Worm (Caenorhabditis elegans): Measurements from ENCODE around the gene Y39A3CL.3.

The Y39A3CL.3 gene

DNA sequence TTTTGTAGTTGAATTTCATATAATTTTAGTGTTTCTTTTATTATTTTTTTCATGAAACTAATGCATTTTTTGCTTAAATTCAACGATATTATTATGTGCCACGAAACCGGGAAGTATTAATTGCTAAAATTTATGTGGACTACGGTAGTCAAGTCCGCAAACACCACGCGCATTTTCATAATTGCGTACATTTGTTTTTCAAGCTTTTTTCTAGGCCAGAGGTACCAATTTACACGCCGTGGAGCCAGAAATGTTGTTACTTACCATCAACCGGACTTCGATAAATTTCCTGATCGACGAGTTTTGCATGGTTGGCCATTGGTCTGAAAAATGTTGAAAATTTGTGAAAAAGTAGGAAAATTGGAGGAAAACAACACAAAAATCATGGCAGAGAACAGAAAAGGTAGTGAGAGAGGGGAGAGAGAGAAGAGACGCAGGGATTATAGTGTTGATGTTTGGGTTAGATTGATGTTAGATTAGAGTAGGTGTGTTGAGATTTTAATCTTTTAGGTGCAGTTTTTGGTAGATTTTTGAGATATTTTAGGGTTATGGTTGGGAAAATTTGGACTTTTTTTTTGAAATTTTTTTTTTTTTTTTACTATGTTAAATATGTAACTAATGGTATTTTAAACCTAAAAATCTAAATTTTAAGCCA is 40.5 kb downstream of the Y39A3CL.3 start, which contains the start of gene clp-4:
Gene clp-4 (minus strand): TSS at position 323 of the 655 bp plus-strand sequence.
- TF ChIP-seq madf-9 (GFP tag; conservative IDR thresholded peaks at IDR 0.05) (no peak), lsy-2 (tag; optimal IDR thresholded peaks at IDR 0.05) (peak in 1 of 2 experiments; percentile 56)

- TF ChIP-seq zag-1 (tag; optimal IDR thresholded peaks at IDR 0.05), result no peak
- peak in 1 of 2 experiments; percentile 33 for TF ChIP-seq unc-62 (GFP tag; optimal IDR thresholded peaks at IDR 0.05 in 1 of 2)
- TF ChIP-seq unc-62 (tag; optimal IDR thresholded peaks at IDR 0.05), result no peak
- no peak for TF ChIP-seq gei-8 (GFP tag; optimal IDR thresholded peaks at IDR 0.05)
- TF ChIP-seq hlh-30 (tag; optimal IDR thresholded peaks at IDR 0.05; ENCODE audit: insufficient read depth), result peak; percentile 60
- TF ChIP-seq dve-1 (tag; optimal IDR thresholded peaks at IDR 0.05; ENCODE audit: insufficient read depth), result peak; percentile 70
- peak; percentile 5 for TF ChIP-seq lin-13 (GFP tag; optimal IDR thresholded peaks at IDR 0.05)
- TF ChIP-seq mdl-1 (tag; optimal IDR thresholded peaks at IDR 0.05), result peak in 1 of 2 experiments; percentile 15
- no peak for TF ChIP-seq ceh-44 (GFP tag; IDR thresholded peaks at IDR 0.05)
- peak; percentile 40 for TF ChIP-seq dpl-1 (GFP tag; optimal IDR thresholded peaks at IDR 0.05)
- TF ChIP-seq nhr-11 (tag; optimal IDR thresholded peaks at IDR 0.05), result peak; percentile 32
- 0 out of 2 replicates have a peak, but pooled peaks have one; percentile 25 for TF ChIP-seq ceh-20 (GFP tag; IDR thresholded peaks at IDR 0.05)
- TF ChIP-seq daf-12 (tag; optimal IDR thresholded peaks at IDR 0.05), result no peak
- TF ChIP-seq mep-1 (tag; optimal IDR thresholded peaks at IDR 0.05), result peak; percentile 76
- no peak for TF ChIP-seq pha-4 (GFP tag; IDR thresholded peaks at IDR 0.05)
- no peak for TF ChIP-seq pha-4 (tag; optimal IDR thresholded peaks at IDR 0.05)
- no peak for TF ChIP-seq ces-1 (GFP tag; optimal IDR thresholded peaks at IDR 0.05)
- no peak for TF ChIP-seq ztf-7 (tag; optimal IDR thresholded peaks at IDR 0.05)
- peak; percentile 38 for TF ChIP-seq nhr-28 (tag; optimal IDR thresholded peaks at IDR 0.05)
- TF ChIP-seq hmg-1.1 (GFP tag; IDR thresholded peaks at IDR 0.05), result peak; percentile 46; the same call in 1 of the 2 replicates
- TF ChIP-seq dmd-6 (GFP tag; IDR thresholded peaks at IDR 0.05), result peak; percentile 36
- peak in 1 of 2 experiments; percentile 78 for TF ChIP-seq lsy-2 (tag; optimal IDR thresholded peaks at IDR 0.05)
- no peak for TF ChIP-seq snpc-4 (tag; optimal IDR thresholded peaks at IDR 0.05)
- no peak for TF ChIP-seq fos-1 (tag; optimal IDR thresholded peaks at IDR 0.05)
- no peak for TF ChIP-seq lin-15B (tag; optimal IDR thresholded peaks at IDR 0.05)
- TF ChIP-seq Y48G9A.11 (GFP tag; IDR thresholded peaks at IDR 0.05), result no peak
- TF ChIP-seq nhr-6 (tag; optimal IDR thresholded peaks at IDR 0.05), result peak; percentile 16
- TF ChIP-seq madf-9 (GFP tag; conservative IDR thresholded peaks at IDR 0.05), result no peak
- peak; percentile 59 for TF ChIP-seq hlh-11 (tag; optimal IDR thresholded peaks at IDR 0.05)
These were observed 41.5 kb downstream of the Y39A3CL.3 start for ce11 chrIII:1819049-1819597.

DNA sequence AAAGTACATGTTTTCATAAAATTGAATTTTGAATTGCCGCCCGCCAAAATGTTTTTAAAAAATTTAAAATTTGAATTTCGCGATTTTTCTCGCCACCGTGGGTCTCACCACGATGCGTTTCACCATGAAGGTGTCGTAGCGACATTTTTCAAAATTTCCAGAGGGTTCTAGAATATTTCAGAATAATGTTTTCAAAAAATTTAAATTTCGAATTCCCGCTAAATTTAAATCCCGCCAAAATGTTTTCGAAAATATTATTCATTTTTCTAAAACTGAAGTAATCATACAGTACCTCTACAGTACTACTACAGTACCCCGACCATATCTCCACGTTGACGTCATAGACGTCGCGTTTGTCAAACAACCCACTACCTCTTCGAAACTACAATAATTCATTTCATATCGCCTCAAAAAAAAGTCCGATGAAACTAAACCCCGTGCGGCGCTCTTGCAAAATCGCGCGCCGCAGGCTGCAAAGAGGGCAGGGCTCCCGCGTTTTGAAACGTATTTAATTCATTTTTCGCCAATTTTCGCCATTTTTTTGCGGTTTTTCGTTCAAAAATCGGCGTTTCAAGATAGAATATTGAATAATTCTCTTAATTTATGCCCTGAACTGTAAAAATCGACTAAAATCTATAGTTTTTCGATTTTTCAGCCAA is 46.8 kb downstream of the Y39A3CL.3 start, which contains the start of the genes pvf-1 and Y39A3CL.7:
Gene pvf-1 (minus strand): TSS at position 51 of the 659 bp plus-strand sequence.
Gene Y39A3CL.7 (plus strand): TSS at position 656 of the 659 bp plus-strand sequence.
- 0 out of 2 replicates have a peak, but pooled peaks have one; percentile 17 for TF ChIP-seq madf-9 (GFP tag; conservative IDR thresholded peaks at IDR 0.05)
- TF ChIP-seq F26F4.8 (GFP tag; conservative IDR thresholded peaks at IDR 0.05), result no peak
- TF ChIP-seq lin-38 (GFP tag; IDR thresholded peaks at IDR 0.05), result peak; percentile 66
- TF ChIP-seq ZK546.5 (tag; optimal IDR thresholded peaks at IDR 0.05), result no peak
- TF ChIP-seq cey-2 (tag; optimal IDR thresholded peaks at IDR 0.05; ENCODE audit: borderline replicate concordance, insufficient read depth), result no peak
- TF ChIP-seq lsy-2 (tag; optimal IDR thresholded peaks at IDR 0.05), result peak in 1 of 2 experiments; percentile 57
- peak; percentile 60 for TF ChIP-seq dpl-1 (GFP tag; optimal IDR thresholded peaks at IDR 0.05)
- TF ChIP-seq aha-1 (tag), result peak; percentile 92
- peak; percentile 65 for TF ChIP-seq duxl-1 (tag; optimal IDR thresholded peaks at IDR 0.05; ENCODE audit: poor library complexity)
- TF ChIP-seq snpc-1.2 (GFP tag; IDR thresholded peaks at IDR 0.05), result no peak
- TF ChIP-seq ceh-82 (tag; optimal IDR thresholded peaks at IDR 0.05), result no peak
- TF ChIP-seq hmg-1.1 (GFP tag; IDR thresholded peaks at IDR 0.05), result peak; percentile 60
- no peak for TF ChIP-seq unc-130 (GFP tag; optimal IDR thresholded peaks at IDR 0.05)
- TF ChIP-seq pha-4 (GFP tag; IDR thresholded peaks at IDR 0.05), result no peak
- no peak for TF ChIP-seq pha-4 (tag; optimal IDR thresholded peaks at IDR 0.05)
- no peak for TF ChIP-seq fkh-10 (GFP tag; optimal IDR thresholded peaks at IDR 0.05)
- TF ChIP-seq zag-1 (tag; optimal IDR thresholded peaks at IDR 0.05), result no peak
- peak; percentile 88 for TF ChIP-seq mes-2 (tag; optimal IDR thresholded peaks at IDR 0.05; ENCODE audit: poor library complexity, severe bottlenecking)
- TF ChIP-seq lin-29 (GFP tag; IDR thresholded peaks at IDR 0.05), result no peak
- TF ChIP-seq jun-1 (tag; optimal IDR thresholded peaks at IDR 0.05), result no peak
- TF ChIP-seq daf-16 (GFP tag; optimal IDR thresholded peaks at IDR 0.05), result peak in 1 of 2 experiments; percentile 20
- TF ChIP-seq daf-16 (tag; optimal IDR thresholded peaks at IDR 0.05), result peak; percentile 33
- peak; percentile 11 for TF ChIP-seq rbr-2 (tag; optimal IDR thresholded peaks at IDR 0.05)

Measured in whole organism, L4 larva.